Worm (Caenorhabditis elegans): Measurements from ENCODE around the gene acr-14.

Gene acr-14

DNA sequence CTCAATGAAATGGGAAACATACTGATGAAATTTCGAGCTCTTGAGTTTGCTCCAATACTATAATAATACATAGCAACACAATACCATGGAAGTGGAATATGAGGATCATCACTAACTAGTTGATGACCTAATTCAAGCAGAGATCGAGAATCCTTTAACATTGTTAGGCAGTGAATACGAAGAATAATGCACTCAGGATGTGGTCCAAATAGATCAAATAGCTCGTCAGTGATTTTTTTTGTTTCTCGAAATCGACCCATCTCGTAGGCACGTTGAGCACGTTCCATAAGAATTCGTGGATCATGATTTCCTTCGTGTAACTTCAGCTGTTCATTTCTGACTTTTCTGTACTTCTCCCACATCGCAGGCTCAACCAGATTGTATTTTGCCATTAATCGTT is 16.1 kb downstream of the acr-14 start:
- TF ChIP-seq ztf-18 (tag; optimal IDR thresholded peaks at IDR 0.05): no peak
- no peak for TF ChIP-seq ZK185.1 (tag; optimal IDR thresholded peaks at IDR 0.05; ENCODE audit: poor library complexity, severe bottlenecking)
- TF ChIP-seq efl-1 (GFP tag; optimal IDR thresholded peaks at IDR 0.05): no peak
- TF ChIP-seq hmg-1.2 (GFP tag; IDR thresholded peaks at IDR 0.05): no peak
- TF ChIP-seq lin-35 (GFP tag; optimal IDR thresholded peaks at IDR 0.05): no peak
- TF ChIP-seq F23B12.7 (tag; optimal IDR thresholded peaks at IDR 0.05; ENCODE audit: insufficient read depth): no peak
- no peak for TF ChIP-seq lin-54 (GFP tag; optimal IDR thresholded peaks at IDR 0.05)
- no peak for TF ChIP-seq nhr-120 (GFP tag; IDR thresholded peaks at IDR 0.05)
- TF ChIP-seq lin-40 (tag; optimal IDR thresholded peaks at IDR 0.05): no peak
- no peak for TF ChIP-seq let-526 (GFP tag; IDR thresholded peaks at IDR 0.05)
- no peak for TF ChIP-seq aptf-3 (GFP tag; IDR thresholded peaks at IDR 0.05)
- no peak for TF ChIP-seq hrde-1 (tag; optimal IDR thresholded peaks at IDR 0.05; ENCODE audit: borderline replicate concordance)
- TF ChIP-seq madf-8 (GFP tag; conservative IDR thresholded peaks at IDR 0.05): no peak
- no peak for TF ChIP-seq lin-26 (GFP tag; IDR thresholded peaks at IDR 0.05)
- TF ChIP-seq F33H1.4 (GFP tag; IDR thresholded peaks at IDR 0.05): no peak
- no peak for TF ChIP-seq cebp-2 (GFP tag; IDR thresholded peaks at IDR 0.05)
- no peak for TF ChIP-seq zim-3 (tag; optimal IDR thresholded peaks at IDR 0.05)
- TF ChIP-seq cebp-1 (GFP tag; IDR thresholded peaks at IDR 0.05): no peak
- no peak for TF ChIP-seq cebp-1 (tag; optimal IDR thresholded peaks at IDR 0.05)
- TF ChIP-seq egrh-3 (GFP tag; IDR thresholded peaks at IDR 0.05): no peak

ce11 chrII:8157991-8158390 is 19.0 kb downstream of the acr-14 start, which contains the start of gene pch-2:
Gene pch-2, plus strand, starts transcription at chrII:8158349.
- TF ChIP-seq snpc-4 (GFP tag; optimal IDR thresholded peaks at IDR 0.05): no peak
- peak in 1 of 4 experiments; percentile 50 for TF ChIP-seq snpc-4 (tag; optimal IDR thresholded peaks at IDR 0.05)
- TF ChIP-seq D2030.7 (GFP tag; IDR thresholded peaks at IDR 0.05): peak; percentile 40; the same call in 1 of the 2 replicates
- TF ChIP-seq ceh-58 (GFP tag; IDR thresholded peaks at IDR 0.05): no peak
- TF ChIP-seq him-1 (tag; optimal IDR thresholded peaks at IDR 0.05): no peak
- TF ChIP-seq ztf-18 (tag; optimal IDR thresholded peaks at IDR 0.05): peak; percentile 92
- peak; percentile 54; the same call in 1 of the 2 replicates for TF ChIP-seq madf-8 (GFP tag; conservative IDR thresholded peaks at IDR 0.05)
- peak; percentile 3 for TF ChIP-seq ZK185.1 (tag; optimal IDR thresholded peaks at IDR 0.05; ENCODE audit: poor library complexity, severe bottlenecking)
- peak; percentile 11 for TF ChIP-seq snpc-1.3 (tag; optimal IDR thresholded peaks at IDR 0.05; ENCODE audit: insufficient read depth)
- TF ChIP-seq xnd-1 (tag; optimal IDR thresholded peaks at IDR 0.05): peak; percentile 13
- peak in 1 of 3 experiments; percentile 14 for TF ChIP-seq lin-35 (GFP tag; optimal IDR thresholded peaks at IDR 0.05)
- no peak for TF ChIP-seq sea-2 (GFP tag; IDR thresholded peaks at IDR 0.05)
- TF ChIP-seq F57A8.1 (GFP tag; optimal IDR thresholded peaks at IDR 0.05): no peak
- peak; percentile 69 for TF ChIP-seq attf-5 (GFP tag; optimal IDR thresholded peaks at IDR 0.05)
- no peak for TF ChIP-seq hrde-1 (tag; optimal IDR thresholded peaks at IDR 0.05; ENCODE audit: borderline replicate concordance)
- peak; percentile 79 for TF ChIP-seq madf-6 (GFP tag; IDR thresholded peaks at IDR 0.05)
- TF ChIP-seq F33H1.4 (GFP tag; IDR thresholded peaks at IDR 0.05): peak; percentile 52; the same call in 1 of the 2 replicates
- peak; percentile 72 for TF ChIP-seq dox-1 (GFP tag; IDR thresholded peaks at IDR 0.05)
- TF ChIP-seq ceh-91 (GFP tag; IDR thresholded peaks at IDR 0.05): peak; percentile 15; the same call in 1 of the 2 replicates
- peak; percentile 51 for TF ChIP-seq lsl-1 (GFP tag; optimal IDR thresholded peaks at IDR 0.05)
- TF ChIP-seq Y53G8AR.9 (GFP tag; conservative IDR thresholded peaks at IDR 0.05): peak; percentile 51; the same call in 1 of the 2 replicates
- TF ChIP-seq F52B5.7 (tag; optimal IDR thresholded peaks at IDR 0.05): no peak
- peak; percentile 61 for TF ChIP-seq attf-3 (GFP tag; conservative IDR thresholded peaks at IDR 0.05)
- TF ChIP-seq efl-1 (GFP tag; optimal IDR thresholded peaks at IDR 0.05): peak; percentile 83
- TF ChIP-seq dpl-1 (GFP tag; optimal IDR thresholded peaks at IDR 0.05): peak; percentile 58

Measured in whole organism, young adult.